ENCODE assay signal across 1 worm cellular context in the genomic region with DNA sequence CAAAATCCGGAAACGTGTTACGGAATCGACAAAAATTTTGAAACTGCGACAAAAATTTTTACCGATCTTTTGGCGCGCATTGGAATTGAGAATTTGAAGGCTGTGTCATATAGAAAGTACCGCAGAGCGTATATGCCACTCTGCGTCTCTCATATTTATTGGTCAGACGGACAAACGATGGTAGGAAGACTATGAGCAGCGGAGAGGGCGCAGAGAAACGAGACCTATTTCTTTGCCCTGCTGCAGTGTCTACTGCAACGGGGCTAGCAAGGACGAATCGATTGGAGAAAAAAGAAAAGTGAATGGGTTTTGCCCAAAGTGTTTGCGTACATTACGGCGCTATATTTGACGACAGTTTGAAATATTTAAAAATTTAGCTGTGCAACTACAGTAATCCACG.
TF ChIP-seq lines count a peak whose summit lies in the region.

No protein-coding gene starts in this region.

TF ChIP-seq in whole organism, L1 larva, 84 proteins besides CTCF, POLR2A, EP300 and RAD21 (continued from another document):
- TF ChIP-seq blmp-1 (tag; optimal IDR thresholded peaks at IDR 0.05; lab: Kevin White, UChicago) (peak; percentile 88), swsn-7 (tag; optimal IDR thresholded peaks at IDR 0.05; lab: Kevin White, UChicago) (peak; percentile 83), aly-2 (tag; optimal IDR thresholded peaks at IDR 0.05; lab: Kevin White, UChicago) (peak; percentile 54)
